Fruit fly (Drosophila melanogaster) whole organism, prepupa: ENCODE data around the gene CG13458.

ENCODE experiments used
- CG11902 ChIP-seq: fragments of 200-800 bp; sonication (Bioruptor generic); optimal IDR thresholded peaks from 3 replicates; lab custom pipeline; 2016; ENCODE audit warnings: missing biosample characterization, missing genetic modification characterization
- CG1621 ChIP-seq: fragments of 200-800 bp; sonication (Bioruptor generic); optimal IDR thresholded peaks from 3 replicates; lab custom pipeline; 2018; ENCODE audit warnings: missing biosample characterization, mild to moderate bottlenecking, missing genetic modification characterization
- CG6854 ChIP-seq: fragments of 200-800 bp; sonication (Bioruptor generic); optimal IDR thresholded peaks from 2 replicates; lab custom pipeline; 2017; ENCODE audit warnings: missing biosample characterization, mild to moderate bottlenecking, missing genetic modification characterization
- CG7368 ChIP-seq: fragments of 200-800 bp; sonication (Bioruptor generic); optimal IDR thresholded peaks from 3 replicates; lab custom pipeline; 2016; ENCODE audit warnings: missing biosample characterization, missing genetic modification characterization
- Eip78C ChIP-seq: fragments of 200-800 bp; sonication (Bioruptor generic); peaks from one replicate; lab custom pipeline; 2016; ENCODE audit warnings: missing biosample characterization, missing genetic modification characterization
- achi ChIP-seq: fragments of 200-800 bp; sonication (Bioruptor generic); optimal IDR thresholded peaks from 3 replicates; lab custom pipeline; 2016; ENCODE audit warnings: missing biosample characterization, missing genetic modification characterization

The CG13458 gene

dm6 chr3L:15162005-15162404, 48.6 kb downstream of the CG13458 start:
- TF ChIP-seq CG7368 (GFP tag; lab: Kevin White, UChicago) (no peak), CG1621 (no peak)

dm6 chr3L:15162988-15163387, 49.6 kb downstream of the CG13458 start:
- no peak for TF ChIP-seq CG6854 (GFP tag; lab: Kevin White, UChicago)

- TF ChIP-seq CG11902 (GFP tag; lab: Kevin White, UChicago) (no peak), achi (GFP tag; lab: Kevin White, UChicago) (peak; percentile 5), Eip78C (GFP tag; lab: Kevin White, UChicago) (peak; percentile 54)
- TF ChIP-seq, all 60 proteins: peak for 2
These were observed 50.1 kb downstream of the CG13458 start, which contains the start of gene CG7011 for dm6 chr3L:15163414-15163813. Gene CG7011 (minus strand): TSS chr3L:15163628.
